Worm (Caenorhabditis elegans): Measurements from ENCODE around the gene tbc-1.

Gene tbc-1

DNA sequence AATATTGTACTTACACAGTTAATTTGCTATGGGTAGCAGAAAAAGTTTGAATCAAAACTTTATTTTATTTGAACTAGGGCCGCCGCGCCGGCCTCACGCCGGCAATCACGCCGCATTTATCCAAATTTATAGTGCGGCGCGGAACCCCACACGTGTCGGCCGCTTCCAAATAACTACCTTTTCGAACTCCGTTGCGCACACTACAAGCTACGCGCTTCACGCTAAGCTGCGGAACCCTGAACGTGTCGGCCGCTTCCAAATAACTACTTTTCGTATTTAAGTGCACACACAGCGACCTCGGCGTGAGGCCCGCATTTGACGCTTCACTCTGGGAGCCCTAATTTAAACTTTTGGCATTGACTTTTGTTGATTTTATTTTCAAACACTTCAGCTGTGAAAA, 39.1 kb upstream of the tbc-1 start:
- TF ChIP-seq nhr-12 (tag; optimal IDR thresholded peaks at IDR 0.05) = no peak
- no peak for TF ChIP-seq lsy-2 (tag; optimal IDR thresholded peaks at IDR 0.05)
- no peak for TF ChIP-seq M03D4.4 (tag; optimal IDR thresholded peaks at IDR 0.05)

- TF ChIP-seq mep-1 (tag; optimal IDR thresholded peaks at IDR 0.05) (no peak), unc-120 (tag; optimal IDR thresholded peaks at IDR 0.05; ENCODE audit: poor library complexity, severe bottlenecking) (no peak), ztf-11 (tag; optimal IDR thresholded peaks at IDR 0.05) (no peak), pha-4 (tag; optimal IDR thresholded peaks at IDR 0.05) (no peak), cnd-1 (tag; optimal IDR thresholded peaks at IDR 0.05) (no peak), M03D4.4 (tag; optimal IDR thresholded peaks at IDR 0.05) (no peak)
Observed at ce11 chrX:14938188-14938587, 32.4 kb upstream of the tbc-1 start.

- no peak for TF ChIP-seq blmp-1 (tag; optimal IDR thresholded peaks at IDR 0.05)
Observed at ce11 chrX:14946217-14946463, 24.4 kb upstream of the tbc-1 start, which contains the start of gene mrp-5. Gene mrp-5 (minus strand): TSS chrX:14946317.

DNA sequence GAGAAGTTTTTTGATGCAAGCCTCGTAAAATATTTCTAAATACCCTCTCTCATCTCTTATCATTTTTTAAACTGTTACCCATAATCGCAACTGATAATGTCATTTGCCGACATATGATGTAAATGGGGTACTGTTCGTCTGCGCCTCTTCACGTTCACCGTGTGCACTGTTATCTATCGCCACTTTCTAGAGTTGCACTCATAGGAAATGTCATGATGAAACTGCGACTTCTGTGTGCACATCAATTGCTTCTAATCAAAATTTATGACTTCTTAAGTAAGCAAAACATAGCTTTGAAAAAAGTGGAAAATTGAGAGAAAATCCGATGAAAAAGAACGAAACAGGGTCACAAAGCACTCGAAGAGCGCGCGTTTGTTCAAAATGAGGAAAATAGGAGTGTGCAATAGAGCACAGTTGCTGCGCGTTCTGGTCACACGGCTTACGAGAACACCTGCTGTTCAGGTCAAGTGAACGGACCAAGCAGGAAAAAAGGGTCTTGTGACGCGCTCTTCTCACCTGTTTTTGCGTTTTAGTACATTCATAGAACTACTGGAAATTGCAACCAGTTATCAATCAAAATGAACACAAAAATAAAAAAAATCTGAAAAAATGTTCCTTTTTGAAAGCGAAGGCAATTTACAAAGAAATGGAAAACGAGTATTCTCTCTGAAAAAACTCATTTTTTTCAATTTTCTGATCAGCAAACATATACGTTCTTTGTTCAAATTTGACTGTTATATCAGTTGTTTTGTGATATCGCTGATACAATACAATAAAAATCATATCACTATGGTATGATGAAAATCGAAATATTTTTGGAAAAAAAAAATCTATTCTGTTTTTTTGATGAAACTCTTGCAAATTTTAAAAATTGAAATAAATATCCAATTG, 23.8 kb upstream of the tbc-1 start:
- no peak for TF ChIP-seq zip-8 (tag; optimal IDR thresholded peaks at IDR 0.05)
- TF ChIP-seq M03D4.4 (tag; optimal IDR thresholded peaks at IDR 0.05) = no peak
- TF ChIP-seq ceh-83 (GFP tag; optimal IDR thresholded peaks at IDR 0.05) = no peak
- no peak for TF ChIP-seq flh-1 (GFP tag; optimal IDR thresholded peaks at IDR 0.05)
- TF ChIP-seq unc-120 (tag; optimal IDR thresholded peaks at IDR 0.05; ENCODE audit: poor library complexity, severe bottlenecking) = no peak
- peak; percentile 44 for TF ChIP-seq lin-32 (GFP tag; optimal IDR thresholded peaks at IDR 0.05)
- TF ChIP-seq nhr-76 (tag; optimal IDR thresholded peaks at IDR 0.05) = no peak
- no peak for TF ChIP-seq nhr-237 (tag; optimal IDR thresholded peaks at IDR 0.05)
- peak; percentile 45 for TF ChIP-seq nhr-2 (tag; optimal IDR thresholded peaks at IDR 0.05)
- TF ChIP-seq ham-2 (GFP tag; optimal IDR thresholded peaks at IDR 0.05) = peak; percentile 4
- no peak for TF ChIP-seq ztf-11 (tag; optimal IDR thresholded peaks at IDR 0.05)
- TF ChIP-seq bed-3 (GFP tag; optimal IDR thresholded peaks at IDR 0.05) = no peak
- TF ChIP-seq mab-5 (tag; optimal IDR thresholded peaks at IDR 0.05) = no peak
- TF ChIP-seq sptf-1 (tag; optimal IDR thresholded peaks at IDR 0.05) = peak; percentile 12
- TF ChIP-seq lin-13 (tag; optimal IDR thresholded peaks at IDR 0.05) = peak; percentile 53
- no peak for TF ChIP-seq ceh-39 (tag; optimal IDR thresholded peaks at IDR 0.05)
- no peak for TF ChIP-seq nhr-12 (tag; optimal IDR thresholded peaks at IDR 0.05)
- no peak for TF ChIP-seq snpc-4 (tag; optimal IDR thresholded peaks at IDR 0.05)
- TF ChIP-seq elt-3 (tag; optimal IDR thresholded peaks at IDR 0.05) = no peak
- TF ChIP-seq cnd-1 (tag; optimal IDR thresholded peaks at IDR 0.05) = peak; percentile 48
- TF ChIP-seq unc-39 (tag; optimal IDR thresholded peaks at IDR 0.05) = no peak
- TF ChIP-seq ces-1 (GFP tag; optimal IDR thresholded peaks at IDR 0.05) = no peak
- peak; percentile 84 for TF ChIP-seq hlh-1 (tag; optimal IDR thresholded peaks at IDR 0.05)

- TF ChIP-seq mep-1 (tag; optimal IDR thresholded peaks at IDR 0.05) (no peak), nhr-28 (tag; optimal IDR thresholded peaks at IDR 0.05) (no peak), nhr-237 (tag; optimal IDR thresholded peaks at IDR 0.05) (no peak)
Observed at ce11 chrX:14947355-14947668, 23.2 kb upstream of the tbc-1 start.

DNA sequence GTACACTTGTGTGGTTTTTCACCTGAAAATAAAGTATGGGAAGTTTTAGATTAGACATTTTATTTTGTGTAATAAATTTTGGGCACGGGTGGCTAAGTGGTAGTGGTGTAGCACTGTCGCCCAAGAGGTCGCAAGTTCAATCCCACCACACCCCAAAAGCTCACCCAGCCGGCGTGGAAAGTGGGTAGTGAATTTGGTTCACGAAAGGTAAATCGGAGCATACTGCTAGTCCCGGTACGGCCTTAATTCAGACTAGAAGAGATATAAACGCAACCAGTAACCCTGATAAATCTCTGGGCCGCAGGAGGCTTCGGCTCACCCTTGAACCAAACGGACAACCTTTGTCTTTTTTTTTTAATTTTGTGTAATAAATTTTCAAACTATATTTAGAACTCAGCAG, 18.8 kb upstream of the tbc-1 start:
- TF ChIP-seq mls-2 (tag; optimal IDR thresholded peaks at IDR 0.05) = no peak
- TF ChIP-seq ztf-11 (tag; optimal IDR thresholded peaks at IDR 0.05) = no peak
- TF ChIP-seq ham-2 (GFP tag; optimal IDR thresholded peaks at IDR 0.05) = no peak
- no peak for TF ChIP-seq nhr-12 (tag; optimal IDR thresholded peaks at IDR 0.05)
- TF ChIP-seq lin-13 (tag; optimal IDR thresholded peaks at IDR 0.05) = no peak
- TF ChIP-seq lin-32 (GFP tag; optimal IDR thresholded peaks at IDR 0.05) = no peak
- TF ChIP-seq hlh-1 (tag; optimal IDR thresholded peaks at IDR 0.05) = no peak
- TF ChIP-seq nhr-2 (tag; optimal IDR thresholded peaks at IDR 0.05) = no peak
- TF ChIP-seq ceh-39 (tag; optimal IDR thresholded peaks at IDR 0.05) = no peak
- TF ChIP-seq bed-3 (GFP tag; optimal IDR thresholded peaks at IDR 0.05) = no peak
- no peak for TF ChIP-seq nhr-28 (tag; optimal IDR thresholded peaks at IDR 0.05)
- TF ChIP-seq M03D4.4 (tag; optimal IDR thresholded peaks at IDR 0.05) = no peak
